Fruit fly (Drosophila melanogaster): ENCODE measurements around the gene CG15443.
A peak's percentile ranks its signal among the peaks of the same experiment; 100 is the strongest.

Gene CG15443

DNA sequence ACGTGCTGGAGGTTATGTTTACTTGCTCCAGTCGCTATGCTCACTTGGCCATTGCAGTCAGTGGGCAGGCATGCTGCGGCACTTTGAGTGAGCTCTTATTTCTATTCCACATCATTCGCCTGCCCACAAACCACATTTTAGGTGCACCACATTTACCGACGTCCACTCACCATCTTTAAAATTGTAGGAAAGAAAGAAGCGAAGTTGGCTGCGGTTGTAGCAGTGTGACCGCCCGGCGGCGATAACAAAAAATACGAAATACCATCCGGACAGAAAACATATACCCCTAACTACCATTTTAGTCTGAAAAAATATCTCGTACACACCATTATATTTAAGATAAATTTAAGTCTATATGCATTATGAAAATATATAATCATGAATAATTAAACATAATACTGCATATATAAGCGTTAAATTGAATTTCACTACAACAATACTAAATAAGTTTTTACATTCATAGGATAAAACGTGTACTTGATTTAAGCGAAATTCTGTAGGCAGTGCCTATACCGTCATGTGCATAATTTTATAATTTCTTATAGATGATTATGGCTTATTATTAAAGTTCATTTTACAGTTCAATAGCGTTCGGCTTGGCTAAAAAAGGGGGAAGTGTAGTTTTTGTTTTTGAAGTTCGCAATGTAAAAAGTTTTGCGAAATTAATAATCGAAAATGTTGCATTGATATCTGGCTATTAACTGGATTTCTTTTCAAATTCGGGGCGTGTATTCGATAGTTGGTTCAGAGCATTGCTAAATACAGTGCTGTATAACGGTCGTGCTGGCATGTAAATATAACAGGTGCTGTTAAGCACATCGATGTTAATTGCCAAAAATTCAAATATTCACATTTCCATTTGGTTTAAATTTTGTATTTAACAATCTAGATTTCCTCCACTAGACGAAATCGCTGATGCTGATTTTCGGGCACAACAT lies 4.9 kb downstream of the CG15443 start, which contains the start of gene RpL27A (continued):
- TF ChIP-seq Trl (optimal IDR thresholded peaks at IDR 0.05) = no peak
- peak; percentile 86 for TF ChIP-seq Trl (GFP tag; optimal IDR thresholded peaks at IDR 0.05)
- TF ChIP-seq exex (tag; optimal IDR thresholded peaks at IDR 0.05) = peak; percentile 40
- TF ChIP-seq dimm (GFP tag; IDR thresholded peaks at IDR 0.05) = peak; percentile 49; the same call in 1 of the 2 replicates
- peak; percentile 72 for TF ChIP-seq CG13894 (tag; optimal IDR thresholded peaks at IDR 0.05)
- peak; percentile 67 for TF ChIP-seq CG18011 (GFP tag; optimal IDR thresholded peaks at IDR 0.05)
- no peak for TF ChIP-seq jing (GFP tag; optimal IDR thresholded peaks at IDR 0.05)
- TF ChIP-seq klu (GFP tag; IDR thresholded peaks at IDR 0.05) = peak; percentile 35; the same call in 1 of the 2 replicates
- TF ChIP-seq Awh (GFP tag; IDR thresholded peaks at IDR 0.05) = peak; percentile 88
- TF ChIP-seq CG8765 (GFP tag; IDR thresholded peaks at IDR 0.05) = no peak
- peak; percentile 93 for TF ChIP-seq lab (GFP tag; optimal IDR thresholded peaks at IDR 0.05)
- peak; percentile 55 for TF ChIP-seq CG8388 (GFP tag; optimal IDR thresholded peaks at IDR 0.05)
- TF ChIP-seq CG8290 (GFP tag; optimal IDR thresholded peaks at IDR 0.05) = peak; percentile 68
- TF ChIP-seq CG8290 (tag; optimal IDR thresholded peaks at IDR 0.05) = peak in 1 of 2 experiments; percentile 94
- peak; percentile 55 for TF ChIP-seq eyg (GFP tag; optimal IDR thresholded peaks at IDR 0.05)
- TF ChIP-seq jigr1 (GFP tag; IDR thresholded peaks at IDR 0.05) = 0 out of 3 replicates have a peak, but pooled peaks have one; percentile 25
- TF ChIP-seq gsb-n (tag; optimal IDR thresholded peaks at IDR 0.05) = peak; percentile 80
- TF ChIP-seq her (GFP tag; optimal IDR thresholded peaks at IDR 0.05) = peak; percentile 71
- TF ChIP-seq CG2116 (GFP tag; optimal IDR thresholded peaks at IDR 0.05) = peak; percentile 69
- TF ChIP-seq pfk (GFP tag; optimal IDR thresholded peaks at IDR 0.05) = peak; percentile 78
- TF ChIP-seq eve (GFP tag; optimal IDR thresholded peaks at IDR 0.05) = no peak
- peak; percentile 39 for TF ChIP-seq HmgD (GFP tag; optimal IDR thresholded peaks at IDR 0.05)
- peak; percentile 61 for TF ChIP-seq ap (GFP tag; IDR thresholded peaks at IDR 0.05)
- peak; percentile 50 for TF ChIP-seq CG3838 (GFP tag; optimal IDR thresholded peaks at IDR 0.05)
- peak; percentile 42 for TF ChIP-seq en (GFP tag; optimal IDR thresholded peaks at IDR 0.05)
- peak; percentile 92 for TF ChIP-seq CG12659 (GFP tag; optimal IDR thresholded peaks at IDR 0.05)
- TF ChIP-seq CG10543 (GFP tag; optimal IDR thresholded peaks at IDR 0.05) = peak; percentile 84
- TF ChIP-seq zen2 (GFP tag; IDR thresholded peaks at IDR 0.05; ENCODE audit: partially characterized antibody) = no peak
- TF ChIP-seq CG9609 (GFP tag; optimal IDR thresholded peaks at IDR 0.05) = peak; percentile 48
- TF ChIP-seq CG13424 (tag; optimal IDR thresholded peaks at IDR 0.05) = peak; percentile 63
- TF ChIP-seq CG33557 (GFP tag; optimal IDR thresholded peaks at IDR 0.05) = peak; percentile 74
- TF ChIP-seq Lhr (GFP tag; optimal IDR thresholded peaks at IDR 0.05) = peak; percentile 70
- peak; percentile 69 for TF ChIP-seq ewg (GFP tag; optimal IDR thresholded peaks at IDR 0.05)
- TF ChIP-seq D19A (tag; optimal IDR thresholded peaks at IDR 0.05) = peak; percentile 65
- peak; percentile 84 for TF ChIP-seq HHEX (GFP tag; optimal IDR thresholded peaks at IDR 0.05)
- TF ChIP-seq crp (GFP tag; optimal IDR thresholded peaks at IDR 0.05) = peak in 1 of 2 experiments; percentile 39
- TF ChIP-seq mam (GFP tag; optimal IDR thresholded peaks at IDR 0.05) = peak; percentile 19
- TF ChIP-seq Max (GFP tag; optimal IDR thresholded peaks at IDR 0.05) = peak; percentile 75
- TF ChIP-seq fd96Cb (tag; optimal IDR thresholded peaks at IDR 0.05) = peak; percentile 38
- peak; percentile 34 for TF ChIP-seq kay (GFP tag; optimal IDR thresholded peaks at IDR 0.05)
- TF ChIP-seq cato (GFP tag; optimal IDR thresholded peaks at IDR 0.05; ENCODE audit: borderline replicate concordance) = peak; percentile 31
- TF ChIP-seq CG2875 (GFP tag; optimal IDR thresholded peaks at IDR 0.05) = peak; percentile 84
- peak; percentile 82 for TF ChIP-seq sens-2 (GFP tag; IDR thresholded peaks at IDR 0.05)
- TF ChIP-seq repo (GFP tag; optimal IDR thresholded peaks at IDR 0.05) = peak; percentile 61
- peak; percentile 13; the same call in 1 of the 2 replicates for TF ChIP-seq CG4404 (GFP tag; IDR thresholded peaks at IDR 0.05)
- TF ChIP-seq slp2 (GFP tag; optimal IDR thresholded peaks at IDR 0.05) = peak; percentile 56
- peak; percentile 87 for TF ChIP-seq Meics (GFP tag; optimal IDR thresholded peaks at IDR 0.05)
- TF ChIP-seq Eip74EF (GFP tag; optimal IDR thresholded peaks at IDR 0.05) = peak in 1 of 2 experiments; percentile 62

All from whole organism, embryonic.